Worm (Caenorhabditis elegans) whole organism, late embryonic: ENCODE data around the gene fbxa-171.

Experiments
- K02D7.2 ChIP-seq: sonication (generic microtip); optimal IDR thresholded peaks from 2 replicates; lab custom pipeline; 2017; ENCODE audit warnings: mild to moderate bottlenecking, missing genetic modification characterization, missing compliant biosample characterization
- ama-1 ChIP-seq: fragments of 150-350 bp; optimal IDR thresholded peaks from 2 replicates; lab custom pipeline; 2014
- dmd-4 ChIP-seq: sonication (generic microtip); optimal IDR thresholded peaks from 2 replicates; lab custom pipeline; 2016; ENCODE audit warnings: borderline replicate concordance, missing genetic modification characterization, missing compliant biosample characterization
- gmeb-2 ChIP-seq: sonication (generic microtip); optimal IDR thresholded peaks from 2 replicates; lab custom pipeline; 2016; ENCODE audit warnings: missing genetic modification characterization, inconsistent platforms, missing compliant biosample characterization
- hlh-30 ChIP-seq: sonication (generic microtip); optimal IDR thresholded peaks from 2 replicates; lab custom pipeline; 2017; ENCODE audit warnings: antibody characterized with exemption, missing genetic modification characterization, missing compliant biosample characterization; ENCODE audit not compliant: insufficient read depth
- pqm-1 ChIP-seq: sonication (generic microtip); optimal IDR thresholded peaks from 2 replicates; lab custom pipeline; 2016; ENCODE audit warnings: missing genetic modification characterization, missing compliant biosample characterization
- ztf-16 ChIP-seq: sonication (generic microtip); optimal IDR thresholded peaks from 2 replicates; lab custom pipeline; 2017; ENCODE audit warnings: missing genetic modification characterization, missing compliant biosample characterization

DNA sequence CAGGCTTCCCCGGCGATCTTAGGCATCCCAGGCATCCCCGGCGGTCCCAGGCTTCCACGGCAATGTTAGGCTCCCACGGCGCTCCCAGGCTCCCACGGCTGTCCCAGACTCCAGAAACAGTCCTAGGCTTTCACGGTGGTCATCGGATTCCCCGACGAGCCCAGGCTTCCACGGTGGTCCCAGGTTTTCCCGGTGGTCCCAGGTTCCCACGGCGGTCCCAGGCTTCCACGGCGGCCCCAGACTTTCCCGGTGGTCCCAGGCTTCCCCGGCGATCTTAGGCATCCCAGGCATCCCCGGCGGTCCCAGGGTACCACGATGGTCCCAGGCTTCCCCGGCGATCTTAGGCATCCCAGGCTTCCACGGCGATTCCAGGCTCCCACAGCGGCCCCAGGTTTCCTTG lies 17.2 kb downstream of the fbxa-171 start:
- TF ChIP-seq dmd-4, result no peak
- no peak for TF ChIP-seq ztf-16 (tag; lab: Kevin White, UChicago)
- TF ChIP-seq pqm-1 (tag; lab: Kevin White, UChicago), result no peak
- no peak for TF ChIP-seq gmeb-2
- no peak for TF ChIP-seq ama-1 (lab: Kevin White, UChicago)
- no peak for TF ChIP-seq K02D7.2 (tag; lab: Kevin White, UChicago)
- no peak for TF ChIP-seq hlh-30 (tag; lab: Kevin White, UChicago)
